Fruit fly (Drosophila melanogaster): ENCODE results near the gene Iru.

Gene Iru

dm6 chr3R:9037946-9038345, 31.7 kb downstream of the Iru start:
- TF ChIP-seq rgr (GFP tag; optimal IDR thresholded peaks at IDR 0.05) (no peak), lola (GFP tag; optimal IDR thresholded peaks at IDR 0.05) (no peak)

- TF ChIP-seq Jra (GFP tag; optimal IDR thresholded peaks at IDR 0.05) (peak; percentile 50), rgr (GFP tag; optimal IDR thresholded peaks at IDR 0.05) (peak; percentile 50), CG9705 (GFP tag; optimal IDR thresholded peaks at IDR 0.05) (peak; percentile 14), foxo (GFP tag; optimal IDR thresholded peaks at IDR 0.05) (peak in 1 of 2 experiments; percentile 50), Hr83 (GFP tag; optimal IDR thresholded peaks at IDR 0.05; ENCODE audit: poor library complexity, severe bottlenecking) (peak; percentile 80), Vsx2 (GFP tag; optimal IDR thresholded peaks at IDR 0.05; ENCODE audit: partially characterized antibody) (no peak), Dif (GFP tag; optimal IDR thresholded peaks at IDR 0.05; ENCODE audit: partially characterized antibody) (no peak), Rel (GFP tag; optimal IDR thresholded peaks at IDR 0.05) (no peak), Rel (tag; optimal IDR thresholded peaks at IDR 0.05) (no peak), OdsH (GFP tag; optimal IDR thresholded peaks at IDR 0.05) (peak; percentile 8), Hnf4 (GFP tag; optimal IDR thresholded peaks at IDR 0.05) (peak; percentile 69), HLH106 (tag; optimal IDR thresholded peaks at IDR 0.05) (peak; percentile 24), woc (GFP tag; optimal IDR thresholded peaks at IDR 0.05) (peak; percentile 75), dl (GFP tag; optimal IDR thresholded peaks at IDR 0.05; ENCODE audit: insufficient read depth in 1 of 2, partially characterized antibody in 2 of 2) (no peak), ey (GFP tag; optimal IDR thresholded peaks at IDR 0.05) (peak; percentile 29), Hr78 (GFP tag; optimal IDR thresholded peaks at IDR 0.05) (no peak), h (GFP tag; optimal IDR thresholded peaks at IDR 0.05) (peak; percentile 64), Sp1 (GFP tag; optimal IDR thresholded peaks at IDR 0.05) (peak; percentile 17), CG32264 (GFP tag; optimal IDR thresholded peaks at IDR 0.05) (no peak), Dfd (GFP tag; optimal IDR thresholded peaks at IDR 0.05) (no peak)
Observed at dm6 chr3R:9038652-9039051, 32.4 kb downstream of the Iru start, which contains the start of gene hyx. TSS of gene hyx (plus strand) at chr3R:9038760.

- TF ChIP-seq Hr78 (GFP tag; optimal IDR thresholded peaks at IDR 0.05) (no peak), CG32264 (GFP tag; optimal IDR thresholded peaks at IDR 0.05) (no peak), usp (GFP tag; optimal IDR thresholded peaks at IDR 0.05) (no peak), sv (GFP tag; optimal IDR thresholded peaks at IDR 0.05) (no peak), GATAd (GFP tag; optimal IDR thresholded peaks at IDR 0.05) (no peak), Hr83 (GFP tag; optimal IDR thresholded peaks at IDR 0.05; ENCODE audit: poor library complexity, severe bottlenecking) (no peak), foxo (GFP tag; optimal IDR thresholded peaks at IDR 0.05) (no peak), ey (GFP tag; optimal IDR thresholded peaks at IDR 0.05) (no peak), Myc (optimal IDR thresholded peaks at IDR 0.05) (no peak), dl (GFP tag; optimal IDR thresholded peaks at IDR 0.05; ENCODE audit: insufficient read depth in 1 of 2, partially characterized antibody in 2 of 2) (no peak), OdsH (GFP tag; optimal IDR thresholded peaks at IDR 0.05) (no peak), Sp1 (GFP tag; optimal IDR thresholded peaks at IDR 0.05) (peak; percentile 25), tai (GFP tag; optimal IDR thresholded peaks at IDR 0.05) (no peak), CrebA (GFP tag; optimal IDR thresholded peaks at IDR 0.05; ENCODE audit: borderline replicate concordance) (no peak), lola (GFP tag; optimal IDR thresholded peaks at IDR 0.05) (no peak), Vsx2 (GFP tag; optimal IDR thresholded peaks at IDR 0.05; ENCODE audit: partially characterized antibody) (no peak), brk (GFP tag; optimal IDR thresholded peaks at IDR 0.05) (no peak), sage (GFP tag; optimal IDR thresholded peaks at IDR 0.05) (no peak), N (GFP tag; optimal IDR thresholded peaks at IDR 0.05) (no peak), CG9705 (GFP tag; optimal IDR thresholded peaks at IDR 0.05) (peak; percentile 10), psq (GFP tag; optimal IDR thresholded peaks at IDR 0.05) (peak; percentile 9), HLH106 (tag; optimal IDR thresholded peaks at IDR 0.05) (peak; percentile 36), jim (GFP tag; optimal IDR thresholded peaks at IDR 0.05) (no peak), Dfd (GFP tag; optimal IDR thresholded peaks at IDR 0.05) (no peak), Jra (GFP tag; optimal IDR thresholded peaks at IDR 0.05) (no peak), woc (GFP tag; optimal IDR thresholded peaks at IDR 0.05) (peak; percentile 44), h (GFP tag; optimal IDR thresholded peaks at IDR 0.05) (peak; percentile 38), Mio (GFP tag; optimal IDR thresholded peaks at IDR 0.05) (no peak), rgr (GFP tag; optimal IDR thresholded peaks at IDR 0.05) (peak; percentile 34), Rel (GFP tag; optimal IDR thresholded peaks at IDR 0.05) (no peak), Rel (tag; optimal IDR thresholded peaks at IDR 0.05) (no peak), dmrt93B (GFP tag; optimal IDR thresholded peaks at IDR 0.05) (no peak), pan (optimal IDR thresholded peaks at IDR 0.05) (no peak), Dif (GFP tag; optimal IDR thresholded peaks at IDR 0.05; ENCODE audit: partially characterized antibody) (no peak), fru (GFP tag; optimal IDR thresholded peaks at IDR 0.05) (no peak), br (GFP tag; optimal IDR thresholded peaks at IDR 0.05) (no peak), Hnf4 (GFP tag; optimal IDR thresholded peaks at IDR 0.05) (no peak), Abd-B (GFP tag; optimal IDR thresholded peaks at IDR 0.05) (no peak), dsf (GFP tag; optimal IDR thresholded peaks at IDR 0.05; ENCODE audit: borderline replicate concordance) (no peak)
Observed at dm6 chr3R:9039448-9039847, 33.2 kb downstream of the Iru start, which contains the start of gene neur. TSS of gene neur (minus strand) at chr3R:9039471.

All from whole organism, wandering third instar larva.